Worm (Caenorhabditis elegans) whole organism, L1 larva: ENCODE data around the gene srw-10.

Source experiments
- Y116A8C.19 ChIP-seq: sonication (generic microtip); optimal IDR thresholded peaks from 2 replicates; lab custom pipeline; 2016; ENCODE audit warnings: missing compliant biosample characterization, missing genetic modification characterization, borderline replicate concordance
- alr-1 ChIP-seq: fragments of 200-800 bp; sonication (Bioruptor generic); optimal IDR thresholded peaks from 2 replicates; lab custom pipeline; 2018; ENCODE audit warnings: borderline replicate concordance, mild to moderate bottlenecking, missing genetic modification characterization, missing compliant biosample characterization
- ama-1 ChIP-seq: fragments of 150-350 bp; optimal IDR thresholded peaks from 2 replicates; lab custom pipeline; 2014
- dsc-1 ChIP-seq: sonication (generic microtip); optimal IDR thresholded peaks from 2 replicates; lab custom pipeline; 2016; ENCODE audit warnings: mild to moderate bottlenecking, missing genetic modification characterization, missing compliant biosample characterization
- efl-1 ChIP-seq, 4 experiments: fragments of 150-350 bp; optimal IDR thresholded peaks in 3 of 4; peaks in 1 of 4; 1 replicate in 1 of 4; 2 replicates in 3 of 4; lab custom pipeline; 2014; ENCODE audit warnings: missing biosample characterization in 2 of 4, missing genetic modification characterization in 2 of 4, missing genetic modification reagents in 2 of 4
- efl-3 ChIP-seq: fragments of 200-800 bp; sonication (Bioruptor generic); optimal IDR thresholded peaks from 2 replicates; lab custom pipeline; 2018; ENCODE audit warnings: mild to moderate bottlenecking, missing genetic modification characterization, missing compliant biosample characterization
- elt-3 ChIP-seq, 6 experiments: fragments of 150-350 bp in 1 of 6; sonication (generic microtip); optimal IDR thresholded peaks; 2 replicates each; lab custom pipeline; 2017 to 2018; ENCODE audit warnings: missing biosample characterization in 6 of 6, missing genetic modification characterization in 6 of 6, inconsistent platforms in 1 of 6
- fkh-10 ChIP-seq: sonication (generic microtip); optimal IDR thresholded peaks from 2 replicates; lab custom pipeline; 2017; ENCODE audit warnings: missing biosample characterization, missing genetic modification reagents, missing genetic modification characterization
- fkh-8 ChIP-seq: sonication (generic microtip); optimal IDR thresholded peaks from 2 replicates; lab custom pipeline; 2016; ENCODE audit warnings: mild to moderate bottlenecking, missing genetic modification characterization, missing compliant biosample characterization
- fos-1 ChIP-seq: fragments of 150-350 bp; optimal IDR thresholded peaks from 2 replicates; lab custom pipeline; 2014; ENCODE audit warnings: missing biosample characterization, missing genetic modification characterization
- hlh-17 ChIP-seq: fragments of 200-800 bp; sonication (Bioruptor generic); optimal IDR thresholded peaks from 2 replicates; lab custom pipeline; 2018; ENCODE audit warnings: missing genetic modification characterization, mild to moderate bottlenecking, missing compliant biosample characterization, moderate library complexity, borderline replicate concordance
- hpl-2 ChIP-seq: fragments of 150-350 bp; optimal IDR thresholded peaks from 2 replicates; lab custom pipeline; 2014; ENCODE audit warnings: missing biosample characterization, missing genetic modification reagents, missing genetic modification characterization
- irx-1 ChIP-seq: sonication (generic microtip); optimal IDR thresholded peaks from 2 replicates; lab custom pipeline; 2016; ENCODE audit warnings: missing genetic modification characterization, missing compliant biosample characterization
- isw-1 ChIP-seq: fragments of 200-800 bp; sonication (Bioruptor generic); IDR thresholded peaks from 2 replicates; pipeline ENCODE4 v1.3.6; 2022; ENCODE audit warnings: missing genetic modification characterization, missing compliant biosample characterization
- jun-1 ChIP-seq: fragments of 150-350 bp; optimal IDR thresholded peaks from 2 replicates; lab custom pipeline; 2014; ENCODE audit warnings: missing biosample characterization, missing genetic modification reagents, missing genetic modification characterization
- lin-14 ChIP-seq: fragments of 200-800 bp; sonication (Bioruptor generic); optimal IDR thresholded peaks from 2 replicates; lab custom pipeline; 2018; ENCODE audit warnings: mild to moderate bottlenecking, missing genetic modification characterization, moderate library complexity, missing compliant biosample characterization
- lin-39 ChIP-seq: fragments of 150-350 bp; optimal IDR thresholded peaks from 2 replicates; lab custom pipeline; 2014; ENCODE audit warnings: missing biosample characterization, missing genetic modification reagents, missing genetic modification characterization
- nhr-12 ChIP-seq: sonication (generic microtip); optimal IDR thresholded peaks from 2 replicates; lab custom pipeline; 2017; ENCODE audit warnings: missing biosample characterization, missing genetic modification characterization
- nhr-20 ChIP-seq: sonication (generic microtip); optimal IDR thresholded peaks from 2 replicates; lab custom pipeline; 2016; ENCODE audit warnings: mild to moderate bottlenecking, missing genetic modification characterization, missing compliant biosample characterization
- nhr-28 ChIP-seq: fragments of 150-350 bp; optimal IDR thresholded peaks from 2 replicates; lab custom pipeline; 2014; ENCODE audit warnings: missing biosample characterization, missing genetic modification characterization
- nhr-77 ChIP-seq: fragments of 150-350 bp; optimal IDR thresholded peaks from 2 replicates; lab custom pipeline; 2014; ENCODE audit warnings: missing biosample characterization, missing genetic modification characterization
- nhr-84 ChIP-seq: sonication (generic microtip); optimal IDR thresholded peaks from 2 replicates; lab custom pipeline; 2017; ENCODE audit warnings: missing biosample characterization, missing genetic modification characterization
- nhr-90 ChIP-seq: sonication (generic microtip); optimal IDR thresholded peaks from 2 replicates; lab custom pipeline; 2016; ENCODE audit warnings: mild to moderate bottlenecking, missing genetic modification characterization, missing compliant biosample characterization; ENCODE audit not compliant: poor library complexity
- pag-3 ChIP-seq: sonication (generic microtip); optimal IDR thresholded peaks from 2 replicates; lab custom pipeline; 2017; ENCODE audit warnings: missing genetic modification characterization, mild to moderate bottlenecking, missing compliant biosample characterization, antibody characterized with exemption, borderline replicate concordance; ENCODE audit not compliant: insufficient read depth
- rnt-1 ChIP-seq: sonication (generic microtip); optimal IDR thresholded peaks from 2 replicates; lab custom pipeline; 2016; ENCODE audit warnings: mild to moderate bottlenecking, missing genetic modification characterization, moderate library complexity, missing compliant biosample characterization
- sptf-1 ChIP-seq: fragments of 150-350 bp; optimal IDR thresholded peaks from 2 replicates; lab custom pipeline; 2014; ENCODE audit warnings: missing biosample characterization, missing genetic modification characterization
- tlp-1 ChIP-seq: fragments of 150-350 bp; optimal IDR thresholded peaks from 2 replicates; lab custom pipeline; 2014; ENCODE audit warnings: missing biosample characterization, missing genetic modification characterization
- unc-130 ChIP-seq: fragments of 150-350 bp; optimal IDR thresholded peaks from 2 replicates; lab custom pipeline; 2017; ENCODE audit warnings: missing biosample characterization, missing genetic modification characterization, inconsistent platforms
- unc-62 ChIP-seq: fragments of 150-350 bp; optimal IDR thresholded peaks from 2 replicates; lab custom pipeline; 2014; ENCODE audit warnings: missing biosample characterization, missing genetic modification reagents, missing genetic modification characterization
- vab-15 ChIP-seq: sonication (generic microtip); optimal IDR thresholded peaks from 2 replicates; lab custom pipeline; 2017; ENCODE audit warnings: missing genotype, mild to moderate bottlenecking, missing genetic modification characterization, missing compliant biosample characterization
- ztf-4 ChIP-seq: fragments of 150-350 bp; optimal IDR thresholded peaks from 2 replicates; lab custom pipeline; 2014; ENCODE audit warnings: missing biosample characterization, missing genetic modification characterization

Gene srw-10

DNA sequence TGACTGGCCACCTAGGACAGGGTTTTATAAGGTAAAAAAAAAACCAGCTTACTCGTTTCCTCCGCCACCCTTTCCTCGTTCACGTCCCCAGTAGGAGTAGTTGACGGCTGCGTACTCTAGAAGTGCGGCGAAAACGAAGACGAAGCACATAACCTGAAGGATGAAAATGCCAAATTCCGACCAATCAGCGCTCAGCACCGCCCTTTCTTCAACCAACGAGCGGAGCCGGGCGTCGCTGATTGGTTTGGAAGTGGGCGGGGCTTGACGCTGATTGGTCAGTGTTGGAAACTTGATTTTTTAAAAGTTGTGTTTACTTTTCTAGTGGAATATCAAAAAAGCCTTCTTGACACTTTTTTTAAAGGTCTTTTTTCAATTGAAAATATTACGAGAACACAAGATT lies 18.6 kb downstream of the srw-10 start:
- no peak for TF ChIP-seq efl-1 (optimal IDR thresholded peaks at IDR 0.05; lab: Kevin White, UChicago)
- TF ChIP-seq efl-1 (GFP tag; optimal IDR thresholded peaks at IDR 0.05 in 1 of 2; lab: Kevin White, UChicago), result peak in 1 of 2 experiments; percentile 76
- TF ChIP-seq nhr-12 (tag; lab: Kevin White, UChicago), result no peak
- no peak for TF ChIP-seq rnt-1
- TF ChIP-seq efl-3 (GFP tag; lab: Kevin White, UChicago), result no peak
- no peak for TF ChIP-seq fos-1 (tag; lab: Kevin White, UChicago)
- TF ChIP-seq nhr-28 (tag; lab: Kevin White, UChicago), result no peak
- no peak for TF ChIP-seq nhr-84 (tag; lab: Kevin White, UChicago)
- TF ChIP-seq, all 84 proteins: peak for 1

DNA sequence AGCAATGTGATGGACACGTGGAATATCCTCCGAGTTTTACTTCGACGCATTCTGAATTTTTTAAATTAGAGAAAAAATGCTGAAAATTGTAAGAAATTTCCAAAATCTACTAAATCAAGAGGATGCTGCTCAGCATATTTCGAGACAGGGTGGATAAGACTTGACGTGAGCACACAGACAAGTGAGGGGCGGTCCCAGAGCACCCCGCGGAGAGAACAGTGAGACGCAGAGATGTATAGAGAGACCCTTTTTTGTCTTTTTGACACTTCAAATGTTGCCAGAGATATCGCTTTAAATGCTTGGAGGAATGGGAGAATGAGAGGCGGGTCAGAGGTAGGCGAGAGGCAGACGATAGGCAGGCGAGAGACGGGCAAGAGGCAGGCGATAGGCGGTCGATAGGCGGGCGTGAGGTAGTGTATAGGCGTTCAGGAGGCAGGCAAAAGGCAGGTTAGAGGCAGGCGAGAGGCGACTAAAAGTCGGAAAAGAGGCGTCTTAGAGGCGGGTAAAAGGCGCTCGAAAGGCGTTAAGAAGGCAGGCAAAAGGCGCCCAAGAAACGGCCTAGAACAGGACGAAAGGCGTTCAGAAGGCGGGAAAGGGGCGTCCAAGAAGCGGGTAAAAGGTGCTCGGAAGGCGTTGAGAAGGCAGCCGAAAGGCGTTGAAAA lies 24.7 kb downstream of the srw-10 start, which contains the start of gene gab-1:
Gene gab-1 (minus strand): TSS at position 51 of the 662 bp plus-strand sequence.
- TF ChIP-seq nhr-77 (tag; lab: Kevin White, UChicago) (no peak), isw-1 (no peak), fkh-8 (tag; lab: Kevin White, UChicago) (no peak), ztf-4 (tag; lab: Kevin White, UChicago) (no peak), lin-39 (no peak), nhr-20 (tag; lab: Kevin White, UChicago) (no peak), alr-1 (tag; lab: Kevin White, UChicago) (no peak), efl-3 (GFP tag; lab: Kevin White, UChicago) (no peak), ama-1 (no peak), lin-14 (GFP tag; lab: Kevin White, UChicago) (no peak), sptf-1 (tag; lab: Kevin White, UChicago) (no peak), jun-1 (tag; lab: Kevin White, UChicago) (no peak), Y116A8C.19 (tag; lab: Kevin White, UChicago) (no peak)

DNA sequence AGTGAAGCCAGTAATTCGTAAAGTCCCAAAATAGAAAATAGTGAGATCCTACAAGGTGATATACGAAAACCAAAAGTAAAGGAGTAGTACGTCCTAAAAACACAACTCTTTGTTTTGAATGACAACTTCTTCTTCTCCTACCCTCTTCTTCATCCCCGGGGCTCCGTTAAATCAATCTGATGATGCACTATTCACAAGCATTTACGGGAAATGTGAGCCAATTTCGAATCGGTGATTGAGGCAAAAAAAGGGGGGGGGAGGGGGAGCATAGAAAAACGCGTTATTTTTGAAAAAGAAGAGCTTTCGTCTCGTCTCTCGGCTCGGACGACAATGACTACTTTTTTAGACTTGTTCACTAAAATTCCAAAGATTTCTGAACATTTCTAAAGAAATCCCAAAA lies 28.7 kb downstream of the srw-10 start:
- no peak for TF ChIP-seq hlh-17 (GFP tag; lab: Kevin White, UChicago)
- no peak for TF ChIP-seq unc-62 (GFP tag; lab: Kevin White, UChicago)
- peak; percentile 82 for TF ChIP-seq fkh-10

DNA sequence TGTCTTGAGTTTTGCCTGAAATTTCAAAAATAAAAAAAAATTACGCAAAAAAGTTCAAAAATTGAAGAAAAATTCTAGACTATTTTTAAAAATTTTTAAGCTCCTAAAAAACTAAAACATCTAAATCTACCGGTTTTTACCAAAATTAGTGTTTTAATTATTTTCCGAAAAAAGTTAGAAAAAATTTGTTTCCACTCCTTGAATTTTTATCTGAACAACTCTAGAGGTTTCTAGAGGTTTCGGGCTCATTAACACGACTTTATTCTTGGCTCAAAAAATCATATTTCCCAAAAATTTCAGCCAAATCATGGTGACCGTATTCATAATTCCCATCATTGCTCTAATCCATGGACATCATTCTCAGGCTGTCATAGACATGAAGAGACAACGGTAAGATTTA lies 29.7 kb downstream of the srw-10 start, which contains the start of gene lgc-37:
Gene lgc-37 (plus strand): TSS at position 301 of the 400 bp plus-strand sequence.
- TF ChIP-seq tlp-1 (tag; lab: Kevin White, UChicago), result no peak
- no peak for TF ChIP-seq hpl-2
- no peak for TF ChIP-seq dsc-1 (tag; lab: Kevin White, UChicago)
- no peak for TF ChIP-seq pag-3 (tag; lab: Kevin White, UChicago)
- TF ChIP-seq vab-15, result no peak
- TF ChIP-seq efl-3 (GFP tag; lab: Kevin White, UChicago), result no peak
- no peak for TF ChIP-seq irx-1
- no peak for TF ChIP-seq nhr-90 (tag; lab: Kevin White, UChicago)

DNA sequence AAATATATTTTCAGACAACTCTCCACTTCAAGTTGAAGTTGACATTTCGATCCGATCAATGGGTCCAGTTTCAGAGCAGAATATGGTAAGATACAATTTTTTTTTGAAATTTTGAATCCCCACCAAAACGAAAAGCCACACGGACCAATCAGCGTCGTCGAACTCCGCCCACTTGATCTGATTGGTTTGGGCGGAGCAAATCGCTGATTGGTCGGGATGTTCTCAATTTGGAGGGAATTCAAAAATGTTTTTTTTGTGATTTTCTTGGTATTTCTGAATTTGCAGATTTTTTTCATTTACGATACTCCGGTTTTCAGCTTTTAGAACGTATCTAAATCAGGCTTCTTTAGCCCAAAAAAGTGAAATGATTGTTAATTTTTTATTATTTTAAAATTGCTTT lies 30.3 kb downstream of the srw-10 start:
- TF ChIP-seq unc-130 (tag; lab: Kevin White, UChicago), result no peak
- TF ChIP-seq ztf-4 (tag; lab: Kevin White, UChicago), result no peak
- TF ChIP-seq elt-3 (tag; optimal IDR thresholded peaks at IDR 0.05; lab: Kevin White, UChicago), result no peak
- no peak for TF ChIP-seq pag-3 (tag; lab: Kevin White, UChicago)
